Worm (Caenorhabditis elegans): ENCODE data around the gene Y43C5A.7.

ce11 chrIV:10311115-10311514 is 34.1 kb downstream of the Y43C5A.7 start:
- TF ChIP-seq elt-2 (tag; optimal IDR thresholded peaks at IDR 0.05), result no peak
- TF ChIP-seq ceh-9 (tag; optimal IDR thresholded peaks at IDR 0.05), result no peak
- TF ChIP-seq lin-39 (tag; optimal IDR thresholded peaks at IDR 0.05), result no peak
- TF ChIP-seq nfya-1 (tag; optimal IDR thresholded peaks at IDR 0.05; ENCODE audit: insufficient read depth), result no peak
- TF ChIP-seq ama-1 (optimal IDR thresholded peaks at IDR 0.05), result no peak
- no peak for TF ChIP-seq nhr-11 (tag; optimal IDR thresholded peaks at IDR 0.05)
- TF ChIP-seq snpc-4 (tag; optimal IDR thresholded peaks at IDR 0.05), result no peak
- no peak for TF ChIP-seq fos-1 (tag; optimal IDR thresholded peaks at IDR 0.05)
